Fruit fly (Drosophila melanogaster): ENCODE data around the gene RpL36A.

Gene RpL36A

DNA sequence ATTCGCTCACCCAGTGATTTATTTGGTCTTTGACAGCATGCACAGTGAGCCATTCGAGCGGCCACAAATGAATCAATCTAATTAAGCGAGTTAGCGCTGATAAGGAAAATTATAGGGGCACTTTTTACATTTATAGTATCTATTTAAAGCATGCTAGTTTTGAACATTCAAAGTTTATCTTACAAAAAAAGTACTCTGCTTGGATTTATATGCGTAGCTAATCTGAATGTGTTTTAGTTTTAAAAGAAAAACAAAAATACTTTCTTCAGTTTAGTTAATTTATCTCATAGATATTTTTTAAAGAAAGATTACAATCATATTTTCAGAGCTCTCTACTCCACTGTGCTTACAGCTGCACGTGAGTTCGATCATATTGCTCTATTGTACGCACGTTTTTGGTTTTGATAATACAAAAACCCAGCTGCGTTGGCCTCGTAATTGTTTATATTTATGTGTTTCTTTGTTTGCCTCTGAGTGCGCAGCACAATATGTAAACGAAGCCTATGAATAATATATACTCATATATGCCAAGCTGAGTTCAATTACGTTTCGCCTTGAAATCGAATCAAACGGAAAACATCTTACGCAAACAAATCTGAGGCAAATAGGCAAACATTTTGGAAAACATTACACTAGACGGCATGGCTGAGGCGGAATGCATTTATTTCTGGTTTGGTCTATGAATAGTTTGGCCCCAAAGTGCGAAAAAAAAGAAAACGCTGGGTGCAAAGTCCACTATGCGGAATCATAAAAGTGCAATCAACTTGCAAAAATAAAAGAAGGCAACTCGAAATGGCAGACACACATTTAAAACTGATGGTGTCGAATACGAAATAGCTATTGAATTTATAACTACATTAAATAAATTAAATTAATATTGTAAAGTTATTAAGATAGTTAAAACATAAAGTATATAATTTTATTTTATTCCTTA is 40.7 kb downstream of the RpL36A start (continued):
- TF ChIP-seq CG15479 (GFP tag; optimal IDR thresholded peaks at IDR 0.05) (no peak), schlank (tag; optimal IDR thresholded peaks at IDR 0.05) (peak; percentile 48), gce (GFP tag; IDR thresholded peaks at IDR 0.05) (0 out of 3 replicates have a peak, but pooled peaks have one; percentile 41), CG8281 (tag; optimal IDR thresholded peaks at IDR 0.05) (peak; percentile 74), Max (GFP tag; optimal IDR thresholded peaks at IDR 0.05) (peak; percentile 87), D (optimal IDR thresholded peaks at IDR 0.05) (no peak), D (GFP tag; optimal IDR thresholded peaks at IDR 0.05) (peak; percentile 89), CG15696 (tag; optimal IDR thresholded peaks at IDR 0.05) (peak; percentile 78), CG16815 (GFP tag; optimal IDR thresholded peaks at IDR 0.05) (peak; percentile 84), pros (GFP tag; optimal IDR thresholded peaks at IDR 0.05) (peak; percentile 33), CG2202 (tag; optimal IDR thresholded peaks at IDR 0.05) (peak; percentile 56), CG17802 (tag; optimal IDR thresholded peaks at IDR 0.05) (no peak), CG6854 (GFP tag; optimal IDR thresholded peaks at IDR 0.05) (peak; percentile 85), CG15073 (GFP tag; optimal IDR thresholded peaks at IDR 0.05) (no peak), sens-2 (GFP tag; IDR thresholded peaks at IDR 0.05) (peak; percentile 59), stc (GFP tag; IDR thresholded peaks at IDR 0.05) (peak; percentile 71), CG12071 (GFP tag; optimal IDR thresholded peaks at IDR 0.05) (peak; percentile 7), CG9437 (GFP tag; optimal IDR thresholded peaks at IDR 0.05) (peak; percentile 91), Oaz (GFP tag; IDR thresholded peaks at IDR 0.05) (peak; percentile 74), Drgx (GFP tag; IDR thresholded peaks at IDR 0.05) (peak; percentile 91), CG4404 (GFP tag; IDR thresholded peaks at IDR 0.05) (peak; percentile 79), Nf-YA (GFP tag; IDR thresholded peaks at IDR 0.05) (peak; percentile 62), Hmr (GFP tag; optimal IDR thresholded peaks at IDR 0.05) (peak; percentile 89), CG11085 (GFP tag; IDR thresholded peaks at IDR 0.05) (peak; percentile 52), p53 (GFP tag; optimal IDR thresholded peaks at IDR 0.05) (peak; percentile 24), cwo (GFP tag; optimal IDR thresholded peaks at IDR 0.05) (peak; percentile 100), CG32772 (GFP tag; IDR thresholded peaks at IDR 0.05) (peak; percentile 66), CG3065 (GFP tag; optimal IDR thresholded peaks at IDR 0.05) (peak; percentile 56), Sox100B (GFP tag; optimal IDR thresholded peaks at IDR 0.05) (peak; percentile 93), maf-S (GFP tag; optimal IDR thresholded peaks at IDR 0.05) (peak; percentile 68), CG7928 (GFP tag; optimal IDR thresholded peaks at IDR 0.05) (peak; percentile 25), CG18619 (GFP tag; optimal IDR thresholded peaks at IDR 0.05) (peak; percentile 88), Usf (GFP tag; optimal IDR thresholded peaks at IDR 0.05) (peak; percentile 57), Six4 (GFP tag; optimal IDR thresholded peaks at IDR 0.05) (peak; percentile 75), CG1529 (GFP tag; optimal IDR thresholded peaks at IDR 0.05) (peak; percentile 83), CG8290 (GFP tag; optimal IDR thresholded peaks at IDR 0.05) (peak; percentile 37), CG8290 (tag; optimal IDR thresholded peaks at IDR 0.05) (peak in 1 of 2 experiments; percentile 67), CG9215 (GFP tag; IDR thresholded peaks at IDR 0.05) (peak; percentile 81), tap (tag; optimal IDR thresholded peaks at IDR 0.05) (peak; percentile 72), CG7963 (GFP tag; IDR thresholded peaks at IDR 0.05; ENCODE audit: partially characterized antibody) (no peak), CG11504 (tag; optimal IDR thresholded peaks at IDR 0.05) (peak; percentile 91), CG12236 (GFP tag; optimal IDR thresholded peaks at IDR 0.05) (peak; percentile 73), insv (GFP tag; optimal IDR thresholded peaks at IDR 0.05) (peak in 1 of 2 experiments; percentile 45), Trl (optimal IDR thresholded peaks at IDR 0.05) (no peak), Trl (GFP tag; optimal IDR thresholded peaks at IDR 0.05) (peak; percentile 11), CG4730 (GFP tag; IDR thresholded peaks at IDR 0.05) (peak; percentile 81), dati (GFP tag; IDR thresholded peaks at IDR 0.05) (peak; percentile 45; the same call in 1 of the 2 replicates), CG1832 (GFP tag; optimal IDR thresholded peaks at IDR 0.05) (no peak), CG3838 (GFP tag; optimal IDR thresholded peaks at IDR 0.05) (peak; percentile 69), eyg (GFP tag; optimal IDR thresholded peaks at IDR 0.05) (peak; percentile 63)
